Fruit fly (Drosophila melanogaster) whole organism, embryonic: Measurements from ENCODE around the gene Bug22.

Source experiments
- ATbp ChIP-seq: fragments of 200-800 bp; sonication (Bioruptor generic); optimal IDR thresholded peaks from 2 replicates; lab custom pipeline; 2017; ENCODE audit warnings: missing biosample characterization, mild to moderate bottlenecking, missing genetic modification characterization, missing genetic modification reagents
- Abd-B ChIP-seq: fragments of 200-800 bp; sonication (Bioruptor generic); optimal IDR thresholded peaks from 2 replicates; lab custom pipeline; 2018; ENCODE audit warnings: missing biosample characterization, mild to moderate bottlenecking, missing genetic modification characterization, moderate library complexity
- B-H1 ChIP-seq: fragments of 200-800 bp; sonication (Bioruptor generic); IDR thresholded peaks from 3 replicates; pipeline ENCODE4 v1.3.6; 2022; ENCODE audit warnings: missing biosample characterization, missing genetic modification characterization
- CG10959 ChIP-seq: fragments of 200-800 bp; sonication (Bioruptor generic); IDR thresholded peaks from 2 replicates; pipeline ENCODE4 v1.3.6; 2022; ENCODE audit warnings: missing biosample characterization, missing genetic modification characterization
- CG11456 ChIP-seq: fragments of 200-800 bp; sonication (Bioruptor generic); IDR thresholded peaks from 3 replicates; pipeline ENCODE4 v1.3.6; 2022; ENCODE audit warnings: missing biosample characterization, missing genetic modification characterization
- CG12236 ChIP-seq: fragments of 200-800 bp; sonication (Bioruptor generic); optimal IDR thresholded peaks from 2 replicates; lab custom pipeline; 2016; ENCODE audit warnings: missing biosample characterization, missing genetic modification characterization
- CG12391 ChIP-seq: fragments of 200-800 bp; sonication (Bioruptor generic); optimal IDR thresholded peaks from 3 replicates; lab custom pipeline; 2018; ENCODE audit warnings: missing biosample characterization, mild to moderate bottlenecking, missing genetic modification characterization, moderate library complexity
- CG13424 ChIP-seq: fragments of 200-800 bp; sonication (Bioruptor generic); optimal IDR thresholded peaks from 2 replicates; lab custom pipeline; 2019; ENCODE audit warnings: missing biosample characterization, mild to moderate bottlenecking, missing genetic modification characterization, moderate library complexity
- CG2199 ChIP-seq: fragments of 200-800 bp; sonication (Bioruptor generic); IDR thresholded peaks from 3 replicates; pipeline ENCODE4 v1.3.6; 2022; ENCODE audit warnings: missing biosample characterization, missing genetic modification characterization
- CG2889 ChIP-seq: fragments of 200-800 bp; sonication (Bioruptor generic); IDR thresholded peaks from 3 replicates; pipeline ENCODE4 v1.3.6; 2022; ENCODE audit warnings: missing biosample characterization, missing genetic modification characterization
- CG3726 ChIP-seq: fragments of 200-800 bp; sonication (Bioruptor generic); IDR thresholded peaks from 3 replicates; pipeline ENCODE4, ENCODE4 v1.3.6; 2022; ENCODE audit warnings: missing biosample characterization, missing genetic modification characterization
- CG3838 ChIP-seq: fragments of 200-800 bp; sonication (Bioruptor generic); optimal IDR thresholded peaks from 3 replicates; lab custom pipeline; 2016; ENCODE audit warnings: missing biosample characterization, missing genetic modification characterization
- CG4282 ChIP-seq: fragments of 200-800 bp; sonication (Bioruptor generic); optimal IDR thresholded peaks from 2 replicates; lab custom pipeline; 2016; ENCODE audit warnings: missing biosample characterization, missing genetic modification characterization
- CG5245 ChIP-seq: fragments of 200-800 bp; sonication (Bioruptor generic); optimal IDR thresholded peaks from 3 replicates; lab custom pipeline; 2016; ENCODE audit warnings: missing biosample characterization, missing genetic modification characterization
- CG6175 ChIP-seq: fragments of 200-800 bp; sonication (Bioruptor generic); IDR thresholded peaks from 3 replicates; pipeline ENCODE4 v1.3.6; 2022; ENCODE audit warnings: missing biosample characterization, missing genetic modification characterization
- CG6254 ChIP-seq: fragments of 200-800 bp; sonication (Bioruptor generic); optimal IDR thresholded peaks from 3 replicates; lab custom pipeline; 2017; ENCODE audit warnings: mild to moderate bottlenecking, missing biosample characterization, missing genetic modification reagents, missing genetic modification characterization
- CG6689 ChIP-seq: fragments of 200-800 bp; sonication (Bioruptor generic); IDR thresholded peaks from 2 replicates; pipeline ENCODE4 v1.3.6; 2022; ENCODE audit warnings: missing biosample characterization, missing genetic modification characterization
- CG6813 ChIP-seq: fragments of 200-800 bp; sonication (Bioruptor generic); optimal IDR thresholded peaks from 2 replicates; lab custom pipeline; 2017; ENCODE audit warnings: missing biosample characterization, missing genetic modification characterization, mild to moderate bottlenecking, moderate library complexity, missing genetic modification reagents
- CG9437 ChIP-seq: fragments of 200-800 bp; sonication (Bioruptor generic); optimal IDR thresholded peaks from 2 replicates; lab custom pipeline; 2018; ENCODE audit warnings: missing biosample characterization, mild to moderate bottlenecking, missing genetic modification characterization
- D19A ChIP-seq: fragments of 200-800 bp; optimal IDR thresholded peaks from 3 replicates; lab custom pipeline; 2019; ENCODE audit warnings: missing biosample characterization, mild to moderate bottlenecking, missing genetic modification characterization, moderate library complexity
- Ets97D ChIP-seq: fragments of 200-800 bp; sonication (Bioruptor generic); optimal IDR thresholded peaks from 3 replicates; lab custom pipeline; 2016; ENCODE audit warnings: missing biosample characterization, missing genetic modification characterization
- HHEX ChIP-seq: fragments of 200-800 bp; sonication (Bioruptor generic); optimal IDR thresholded peaks from 3 replicates; lab custom pipeline; 2017; ENCODE audit warnings: missing biosample characterization, mild to moderate bottlenecking, missing genetic modification characterization, missing genetic modification reagents
- Jarid2 ChIP-seq: fragments of 200-800 bp; sonication (Bioruptor generic); optimal IDR thresholded peaks from 3 replicates; lab custom pipeline; 2017; ENCODE audit warnings: mild to moderate bottlenecking, missing biosample characterization, missing genetic modification reagents, missing genetic modification characterization
- MTF-1 ChIP-seq: fragments of 200-800 bp; sonication (Bioruptor generic); optimal IDR thresholded peaks from 2 replicates; lab custom pipeline; 2018; ENCODE audit warnings: missing biosample characterization, mild to moderate bottlenecking, missing genetic modification characterization, borderline replicate concordance
- Mes4 ChIP-seq: fragments of 200-800 bp; sonication (Bioruptor generic); optimal IDR thresholded peaks from 2 replicates; lab custom pipeline; 2016; ENCODE audit warnings: missing biosample characterization, missing genetic modification characterization
- Mrtf ChIP-seq: fragments of 200-800 bp; sonication (Bioruptor generic); IDR thresholded peaks from 3 replicates; pipeline ENCODE4 v1.3.6; 2022; ENCODE audit warnings: missing biosample characterization, missing genetic modification characterization
- Scr ChIP-seq: fragments of 200-800 bp; sonication (Bioruptor generic); IDR thresholded peaks from 2 replicates; pipeline ENCODE4 v1.3.6; 2022; ENCODE audit warnings: missing biosample characterization, missing genetic modification characterization; ENCODE audit not compliant: partially characterized antibody
- Stat92E ChIP-seq, 3 experiments: fragments of >200 bp in 2 of 3; fragments of 200-800 bp in 1 of 3; sonication (Bioruptor generic) in 1 of 3; optimal IDR thresholded peaks; 2 replicates each; lab custom pipeline; 2017 to 2019; ENCODE audit warnings: missing biosample characterization in 3 of 3, missing genetic modification characterization in 3 of 3, mild to moderate bottlenecking in 1 of 3, moderate library complexity in 1 of 3
- TFAM ChIP-seq: fragments of 200-800 bp; sonication (Bioruptor generic); optimal IDR thresholded peaks from 2 replicates; lab custom pipeline; 2017; ENCODE audit warnings: missing biosample characterization, missing genetic modification characterization, inconsistent platforms
- cato ChIP-seq: fragments of 200-800 bp; sonication (Bioruptor generic); optimal IDR thresholded peaks from 2 replicates; lab custom pipeline; 2016; ENCODE audit warnings: missing biosample characterization, missing genetic modification characterization, borderline replicate concordance
- ci ChIP-seq: fragments of 200-800 bp; sonication (Bioruptor generic); IDR thresholded peaks from 3 replicates; pipeline ENCODE4 v1.3.6; 2022; ENCODE audit warnings: missing biosample characterization, missing genetic modification characterization
- disco-r ChIP-seq: fragments of 200-800 bp; sonication (Bioruptor generic); optimal IDR thresholded peaks from 2 replicates; lab custom pipeline; 2016; ENCODE audit warnings: missing biosample characterization, missing genetic modification characterization
- dmrt99B ChIP-seq: fragments of 200-800 bp; sonication (Bioruptor generic); optimal IDR thresholded peaks from 2 replicates; lab custom pipeline; 2018; ENCODE audit warnings: missing biosample characterization, mild to moderate bottlenecking, missing genetic modification characterization, moderate library complexity
- ems ChIP-seq: fragments of 200-800 bp; sonication (Bioruptor generic); optimal IDR thresholded peaks from 3 replicates; lab custom pipeline; 2016; ENCODE audit warnings: missing biosample characterization, missing genetic modification characterization
- en ChIP-seq: fragments of 200-800 bp; sonication (Bioruptor generic); optimal IDR thresholded peaks from 2 replicates; lab custom pipeline; 2016; ENCODE audit warnings: missing biosample characterization, missing genetic modification characterization
- gem ChIP-seq: fragments of 200-800 bp; sonication (Bioruptor generic); optimal IDR thresholded peaks from 2 replicates; lab custom pipeline; 2019; ENCODE audit warnings: missing biosample characterization, mild to moderate bottlenecking, missing genetic modification characterization, moderate library complexity
- grn ChIP-seq: fragments of 200-800 bp; sonication (Bioruptor generic); optimal IDR thresholded peaks from 3 replicates; lab custom pipeline; 2017; ENCODE audit warnings: missing biosample characterization, missing genetic modification characterization
- kay ChIP-seq: fragments of 200-800 bp; sonication (Bioruptor generic); optimal IDR thresholded peaks from 2 replicates; lab custom pipeline; 2016; ENCODE audit warnings: missing biosample characterization, missing genetic modification characterization
- lab ChIP-seq: fragments of 200-800 bp; sonication (Bioruptor generic); optimal IDR thresholded peaks from 3 replicates; lab custom pipeline; 2017; ENCODE audit warnings: missing biosample characterization, missing genetic modification characterization, mild to moderate bottlenecking, moderate library complexity, missing genetic modification reagents
- nmo ChIP-seq: fragments of 200-800 bp; sonication (Bioruptor generic); optimal IDR thresholded peaks from 2 replicates; lab custom pipeline; 2018; ENCODE audit warnings: missing biosample characterization, mild to moderate bottlenecking, missing genetic modification characterization, moderate library complexity
- onecut ChIP-seq: fragments of 200-800 bp; sonication (Bioruptor generic); IDR thresholded peaks from 2 replicates; pipeline ENCODE4 v1.3.6; 2022; ENCODE audit warnings: missing biosample characterization, missing genetic modification characterization
- pfk ChIP-seq: fragments of 200-800 bp; sonication (Bioruptor generic); optimal IDR thresholded peaks from 2 replicates; lab custom pipeline; 2018; ENCODE audit warnings: missing biosample characterization, mild to moderate bottlenecking, missing genetic modification characterization, moderate library complexity
- prd ChIP-seq, 3 experiments: fragments of >200 bp in 2 of 3; fragments of 200-800 bp in 1 of 3; sonication (Bioruptor generic) in 1 of 3; optimal IDR thresholded peaks in 2 of 3; IDR thresholded peaks in 1 of 3; 2 replicates in 2 of 3; 3 replicates in 1 of 3; pipeline versions ENCODE4 v1.3.6 to Lab custom; 2017 to 2022; ENCODE audit warnings: missing biosample characterization in 1 of 3, missing genetic modification characterization in 1 of 3
- pros ChIP-seq: fragments of 200-800 bp; sonication (Bioruptor generic); optimal IDR thresholded peaks from 3 replicates; lab custom pipeline; 2019; ENCODE audit warnings: missing biosample characterization, mild to moderate bottlenecking, missing genetic modification characterization, moderate library complexity
- sisA ChIP-seq: fragments of 200-800 bp; sonication (Bioruptor generic); IDR thresholded peaks from 2 replicates; pipeline ENCODE4 v1.3.6; 2022; ENCODE audit warnings: missing biosample characterization, missing genetic modification characterization
- sqz ChIP-seq: fragments of 200-800 bp; sonication (Bioruptor generic); optimal IDR thresholded peaks from 3 replicates; lab custom pipeline; 2018; ENCODE audit warnings: missing biosample characterization, mild to moderate bottlenecking, missing genetic modification characterization
- tap ChIP-seq: fragments of 200-800 bp; optimal IDR thresholded peaks from 3 replicates; lab custom pipeline; 2019; ENCODE audit warnings: missing biosample characterization, mild to moderate bottlenecking, missing genetic modification characterization, moderate library complexity
- tio ChIP-seq: fragments of 200-800 bp; sonication (Bioruptor generic); optimal IDR thresholded peaks from 2 replicates; lab custom pipeline; 2017; ENCODE audit warnings: missing biosample characterization, missing genetic modification characterization, inconsistent platforms
- zf30C ChIP-seq: fragments of 200-800 bp; sonication (Bioruptor generic); optimal IDR thresholded peaks from 3 replicates; lab custom pipeline; 2018; ENCODE audit warnings: missing biosample characterization, mild to moderate bottlenecking, missing genetic modification characterization

The Bug22 gene

dm6 chr2L:10466865-10467270, 36.1 kb upstream of the Bug22 start (continued):
- TF ChIP-seq CG6175 (GFP tag; lab: Robert Waterston, UW) = peak; percentile 14; the same call in 1 of the 3 replicates
- TF ChIP-seq gem (tag; lab: Kevin White, UChicago) = peak; percentile 73
- TF ChIP-seq CG6689 (GFP tag; lab: Robert Waterston, UW) = peak; percentile 84
- TF ChIP-seq prd (optimal IDR thresholded peaks at IDR 0.05; lab: Kevin White, UChicago) = no peak
- peak; percentile 82 for TF ChIP-seq prd (GFP tag; IDR thresholded peaks at IDR 0.05; lab: Robert Waterston, UW)
- TF ChIP-seq onecut (GFP tag; lab: Robert Waterston, UW) = 0 out of 2 replicates have a peak, but pooled peaks have one; percentile 15
- TF ChIP-seq tap (tag; lab: Kevin White, UChicago) = peak; percentile 46
- no peak for TF ChIP-seq ci (GFP tag; lab: Robert Waterston, UW)
- TF ChIP-seq grn = no peak
- peak; percentile 45 for TF ChIP-seq ATbp (GFP tag; lab: Kevin White, UChicago)
- TF ChIP-seq pfk = no peak
- peak; percentile 61 for TF ChIP-seq CG6813 (GFP tag; lab: Kevin White, UChicago)
- TF ChIP-seq sqz (GFP tag; lab: Kevin White, UChicago) = peak; percentile 19
- TF ChIP-seq Stat92E (GFP tag; optimal IDR thresholded peaks at IDR 0.05; lab: Kevin White, UChicago) = peak in 1 of 3 experiments; percentile 43
- 0 out of 3 replicates have a peak, but pooled peaks have one; percentile 30 for TF ChIP-seq CG2199
- TF ChIP-seq CG12236 (GFP tag; lab: Kevin White, UChicago) = no peak
- TF ChIP-seq CG11456 (GFP tag; lab: Robert Waterston, UW) = no peak
- TF ChIP-seq CG10959 (GFP tag; lab: Robert Waterston, UW) = no peak; the same call in 1 of the 2 replicates
- TF ChIP-seq Ets97D = peak; percentile 4
- peak; percentile 45 for TF ChIP-seq kay (GFP tag; lab: Kevin White, UChicago)
- TF ChIP-seq TFAM (GFP tag; lab: Kevin White, UChicago) = peak; percentile 36
- TF ChIP-seq B-H1 (GFP tag; lab: Robert Waterston, UW) = peak; percentile 30; the same call in 1 of the 3 replicates
- peak; percentile 80 for TF ChIP-seq dmrt99B
- peak; percentile 50 for TF ChIP-seq CG12391 (tag; lab: Kevin White, UChicago)
- TF ChIP-seq pros (GFP tag; lab: Kevin White, UChicago) = no peak
- TF ChIP-seq Mrtf = 0 out of 3 replicates have a peak, but pooled peaks have one; percentile 46
- TF ChIP-seq disco-r (GFP tag; lab: Kevin White, UChicago) = peak; percentile 18
- no peak for TF ChIP-seq MTF-1 (GFP tag; lab: Kevin White, UChicago)
- peak; percentile 72 for TF ChIP-seq CG9437 (GFP tag; lab: Kevin White, UChicago)
- peak; percentile 74 for TF ChIP-seq tio (GFP tag; lab: Kevin White, UChicago)
- TF ChIP-seq CG4282 = no peak
- no peak for TF ChIP-seq Scr (GFP tag; lab: Robert Waterston, UW)
- peak; percentile 53 for TF ChIP-seq HHEX (GFP tag; lab: Kevin White, UChicago)
- TF ChIP-seq D19A = peak; percentile 64
- peak; percentile 62 for TF ChIP-seq CG5245
- TF ChIP-seq CG3726 = no peak
- peak; percentile 18 for TF ChIP-seq cato (GFP tag; lab: Kevin White, UChicago)
- TF ChIP-seq Jarid2 (GFP tag; lab: Kevin White, UChicago) = peak; percentile 43
- TF ChIP-seq CG13424 (tag; lab: Kevin White, UChicago) = peak; percentile 48
- peak; percentile 54; the same call in 1 of the 2 replicates for TF ChIP-seq sisA (GFP tag; lab: Robert Waterston, UW)
- TF ChIP-seq ems (GFP tag; lab: Kevin White, UChicago) = peak; percentile 36
- peak; percentile 47 for TF ChIP-seq Abd-B (GFP tag; lab: Kevin White, UChicago)
- peak; percentile 28 for TF ChIP-seq Mes4 (GFP tag; lab: Kevin White, UChicago)
- peak; percentile 1 for TF ChIP-seq en (GFP tag; lab: Kevin White, UChicago)
- TF ChIP-seq lab (GFP tag; lab: Kevin White, UChicago) = peak; percentile 48
- peak; percentile 65 for TF ChIP-seq CG6254 (GFP tag; lab: Kevin White, UChicago)
- TF ChIP-seq nmo = peak; percentile 89
- 0 out of 3 replicates have a peak, but pooled peaks have one; percentile 5 for TF ChIP-seq CG2889
- TF ChIP-seq CG3838 (GFP tag; lab: Kevin White, UChicago) = no peak
- no peak for TF ChIP-seq zf30C
